Fruit fly (Drosophila melanogaster) whole organism: ENCODE measurements around the gene Tcs4.
A peak's percentile ranks its signal among the peaks of the same experiment; 100 is the strongest.

Experiments used
- CG8478 ChIP-seq: fragments of >200 bp; optimal IDR thresholded peaks from 2 replicates; lab custom pipeline; 2018; ENCODE audit warnings: inconsistent platforms
- Dll ChIP-seq: fragments of >200 bp; optimal IDR thresholded peaks from 2 replicates; lab custom pipeline; 2017
- EcR ChIP-seq, 2 experiments: fragments of >200 bp; optimal IDR thresholded peaks; 2 replicates each; lab custom pipeline; 2017; ENCODE audit warnings: missing biosample characterization in 2 of 2, missing genetic modification characterization in 2 of 2, missing genetic modification reagents in 2 of 2
- pan ChIP-seq: fragments of >200 bp; optimal IDR thresholded peaks from 2 replicates; lab custom pipeline; 2017
- psq ChIP-seq: fragments of >200 bp; optimal IDR thresholded peaks from 2 replicates; lab custom pipeline; 2017
- usp ChIP-seq: fragments of >200 bp; optimal IDR thresholded peaks from 2 replicates; lab custom pipeline; 2017; ENCODE audit warnings: missing biosample characterization, missing genetic modification characterization, mixed read lengths

The Tcs4 gene

DNA sequence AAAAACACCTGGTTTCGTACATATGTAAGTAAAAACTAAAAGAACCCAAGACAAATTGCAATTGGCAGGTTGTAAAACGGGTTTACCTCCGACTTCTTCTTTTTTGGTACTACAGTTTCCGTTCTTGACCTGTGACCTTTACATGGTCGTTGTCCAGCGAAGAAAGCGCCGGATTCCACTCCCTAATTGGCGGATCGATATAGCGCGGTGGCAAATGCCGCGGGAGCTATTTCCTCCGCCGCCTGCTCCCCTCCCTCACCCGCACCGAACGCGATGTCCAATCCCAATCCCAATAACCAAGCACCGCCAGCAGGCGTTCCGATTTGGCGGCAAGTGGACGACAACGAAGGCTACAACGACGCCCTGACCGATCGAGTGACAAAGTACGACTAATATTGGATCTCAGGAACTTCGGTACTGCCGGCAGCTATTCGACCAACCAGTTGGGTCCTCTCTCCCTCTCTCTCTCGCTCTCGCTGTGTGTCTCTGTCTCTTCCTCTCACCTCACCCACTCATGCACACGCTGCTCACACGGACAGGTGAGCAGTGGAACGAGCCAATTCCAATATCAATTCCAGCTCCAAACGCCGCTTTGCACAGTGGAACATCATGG is 38.9 kb downstream of the Tcs4 start:
- TF ChIP-seq psq (lab: Kevin White, UChicago) (no peak), EcR (GFP tag; optimal IDR thresholded peaks at IDR 0.05; lab: Kevin White, UChicago) (no peak), usp (GFP tag; lab: Kevin White, UChicago) (no peak), pan (no peak), Dll (lab: Kevin White, UChicago) (peak; percentile 53)

dm6 chrX:19651757-19652419 is 49.7 kb downstream of the Tcs4 start, which contains the start of the genes Ranbp21 and Elys:
Gene Ranbp21 (minus strand): TSS chrX:19652269.
Gene Elys (plus strand): TSS chrX:19652305.
- TF ChIP-seq usp (GFP tag; lab: Kevin White, UChicago) (no peak), CG8478 (lab: Kevin White, UChicago) (no peak), pan (no peak), EcR (GFP tag; optimal IDR thresholded peaks at IDR 0.05; lab: Kevin White, UChicago) (no peak), psq (lab: Kevin White, UChicago) (no peak), Dll (lab: Kevin White, UChicago) (no peak)
